Worm (Caenorhabditis elegans): ENCODE measurements around the gene Y51A2B.9.

DNA sequence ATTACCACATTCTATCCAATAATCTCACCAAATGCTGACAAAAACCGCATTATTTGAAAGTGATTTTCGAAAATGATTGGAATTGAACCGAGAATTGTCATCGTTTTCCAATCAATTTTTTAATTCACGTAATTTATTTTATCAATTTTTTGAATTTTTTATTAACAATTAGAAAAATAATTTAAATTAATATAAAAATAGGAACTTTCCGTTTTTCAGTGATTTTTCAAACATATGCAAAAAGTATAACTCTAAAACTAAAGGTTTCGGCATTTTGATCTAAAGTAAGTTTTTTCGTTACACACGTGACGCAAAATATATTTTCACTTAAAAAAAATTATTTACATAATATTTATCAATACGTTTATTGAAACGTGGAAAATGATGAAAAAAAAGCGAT is 1.3 kb downstream of the Y51A2B.9 start, which contains the start of gene Y51A2B.6:
- TF ChIP-seq athp-1 (tag; optimal IDR thresholded peaks at IDR 0.05) (no peak), bed-2 (GFP tag; IDR thresholded peaks at IDR 0.05) (no peak), pha-4 (tag; optimal IDR thresholded peaks at IDR 0.05) (no peak)

All from whole organism, young adult.